Worm (Caenorhabditis elegans): Measurements from ENCODE around the gene ncx-1.
A peak's percentile ranks its signal among the peaks of the same experiment; 100 is the strongest.

The ncx-1 gene

ce11 chrV:20090698-20091313 lies 29.7 kb downstream of the ncx-1 start, which contains the start of the genes dcs-1 and sec-23:
Gene dcs-1, minus strand, starts transcription at chrV:20090743.
Gene sec-23, plus strand, starts transcription at chrV:20091263.
- TF ChIP-seq dao-5 (tag; optimal IDR thresholded peaks at IDR 0.05) (no peak), W03F9.2 (tag; optimal IDR thresholded peaks at IDR 0.05) (peak; percentile 17), him-1 (tag; optimal IDR thresholded peaks at IDR 0.05) (no peak)

ce11 chrV:20087635-20088034 lies 32.8 kb downstream of the ncx-1 start, which contains the start of gene fre-1:
Gene fre-1, minus strand, starts transcription at chrV:20087735.
- TF ChIP-seq dao-5 (tag; optimal IDR thresholded peaks at IDR 0.05) (no peak), him-1 (tag; optimal IDR thresholded peaks at IDR 0.05) (no peak), W03F9.2 (tag; optimal IDR thresholded peaks at IDR 0.05) (no peak)

- no peak for TF ChIP-seq dao-5 (tag; optimal IDR thresholded peaks at IDR 0.05)
- TF ChIP-seq him-1 (tag; optimal IDR thresholded peaks at IDR 0.05) = no peak
- no peak for TF ChIP-seq W03F9.2 (tag; optimal IDR thresholded peaks at IDR 0.05)
These were observed 46.1 kb downstream of the ncx-1 start for ce11 chrV:20074345-20074744.

- TF ChIP-seq dao-5 (tag; optimal IDR thresholded peaks at IDR 0.05) (no peak), him-1 (tag; optimal IDR thresholded peaks at IDR 0.05) (no peak), W03F9.2 (tag; optimal IDR thresholded peaks at IDR 0.05) (no peak)
These were observed 52.1 kb downstream of the ncx-1 start for ce11 chrV:20068389-20068788.

- no peak for TF ChIP-seq W03F9.2 (tag; optimal IDR thresholded peaks at IDR 0.05)
- no peak for TF ChIP-seq dao-5 (tag; optimal IDR thresholded peaks at IDR 0.05)
- no peak for TF ChIP-seq him-1 (tag; optimal IDR thresholded peaks at IDR 0.05)
These were observed 53.4 kb downstream of the ncx-1 start for ce11 chrV:20067075-20067474.

ce11 chrV:20065096-20065495 lies 55.4 kb downstream of the ncx-1 start:
- TF ChIP-seq dao-5 (tag; optimal IDR thresholded peaks at IDR 0.05) = no peak
- TF ChIP-seq him-1 (tag; optimal IDR thresholded peaks at IDR 0.05) = no peak
- TF ChIP-seq W03F9.2 (tag; optimal IDR thresholded peaks at IDR 0.05) = no peak

- TF ChIP-seq him-1 (tag; optimal IDR thresholded peaks at IDR 0.05) = no peak
- TF ChIP-seq W03F9.2 (tag; optimal IDR thresholded peaks at IDR 0.05) = no peak
- TF ChIP-seq dao-5 (tag; optimal IDR thresholded peaks at IDR 0.05) = no peak
These were observed 56.4 kb downstream of the ncx-1 start, which contains the start of gene ttx-1 for ce11 chrV:20064076-20064475. Gene ttx-1, minus strand, starts transcription at chrV:20064176.

ce11 chrV:20061498-20061897 lies 59.0 kb downstream of the ncx-1 start:
- no peak for TF ChIP-seq dao-5 (tag; optimal IDR thresholded peaks at IDR 0.05)
- TF ChIP-seq him-1 (tag; optimal IDR thresholded peaks at IDR 0.05) = no peak
- TF ChIP-seq W03F9.2 (tag; optimal IDR thresholded peaks at IDR 0.05) = no peak

ce11 chrV:20059370-20059769 lies 61.1 kb downstream of the ncx-1 start:
- TF ChIP-seq him-1 (tag; optimal IDR thresholded peaks at IDR 0.05) = no peak
- TF ChIP-seq dao-5 (tag; optimal IDR thresholded peaks at IDR 0.05) = no peak

Data from whole organism, L4/young adult.